Worm (Caenorhabditis elegans): ENCODE measurements around the gene zip-12.

zip-12 gene

ce11 chrIII:12303084-12303483 lies 24.6 kb upstream of the zip-12 start, which contains the start of gene mrp-8:
Gene mrp-8 (minus strand): TSS chrIII:12303184.
- TF ChIP-seq sptf-2 (GFP tag; optimal IDR thresholded peaks at IDR 0.05) (no peak), B0035.1 (tag; optimal IDR thresholded peaks at IDR 0.05) (no peak)

ce11 chrIII:12304805-12305377 lies 22.8 kb upstream of the zip-12 start:
- no peak for TF ChIP-seq Y79H2A.3 (GFP tag; conservative IDR thresholded peaks at IDR 0.05)
- TF ChIP-seq F49E8.2 (tag; optimal IDR thresholded peaks at IDR 0.05; ENCODE audit: insufficient read depth) = no peak
- TF ChIP-seq him-1 (tag; optimal IDR thresholded peaks at IDR 0.05) = no peak
- TF ChIP-seq rpc-1 (optimal IDR thresholded peaks at IDR 0.05) = no peak
- no peak for TF ChIP-seq rpc-1 (tag; optimal IDR thresholded peaks at IDR 0.05)
- TF ChIP-seq cebp-1 (GFP tag; IDR thresholded peaks at IDR 0.05) = peak; percentile 84
- TF ChIP-seq cebp-1 (tag; optimal IDR thresholded peaks at IDR 0.05) = peak; percentile 92
- TF ChIP-seq attf-5 (GFP tag; optimal IDR thresholded peaks at IDR 0.05) = peak; percentile 27
- no peak for TF ChIP-seq snpc-4 (GFP tag; optimal IDR thresholded peaks at IDR 0.05)
- peak in 1 of 4 experiments; percentile 13 for TF ChIP-seq snpc-4 (tag; optimal IDR thresholded peaks at IDR 0.05)

- TF ChIP-seq nhr-80 (tag; optimal IDR thresholded peaks at IDR 0.05) (peak; percentile 70), pbrm-1 (GFP tag; IDR thresholded peaks at IDR 0.05) (no peak)
Observed at ce11 chrIII:12307475-12307874, 20.2 kb upstream of the zip-12 start, which contains the start of gene pqn-92. Gene pqn-92 (plus strand): TSS chrIII:12307781.

ce11 chrIII:12312886-12313285 lies 14.8 kb upstream of the zip-12 start, which contains the start of gene Y75B8A.39:
Gene Y75B8A.39 (plus strand): TSS chrIII:12313186.
- no peak for TF ChIP-seq ekl-4 (GFP tag; IDR thresholded peaks at IDR 0.05)
- TF ChIP-seq attf-6 (GFP tag; IDR thresholded peaks at IDR 0.05) = no peak
- no peak for TF ChIP-seq mes-4 (tag; optimal IDR thresholded peaks at IDR 0.05)
- no peak for TF ChIP-seq cebp-1 (GFP tag; IDR thresholded peaks at IDR 0.05)
- TF ChIP-seq cebp-1 (tag; optimal IDR thresholded peaks at IDR 0.05) = peak; percentile 81
- no peak for TF ChIP-seq die-1 (tag; optimal IDR thresholded peaks at IDR 0.05)
- no peak for TF ChIP-seq lin-26 (GFP tag; IDR thresholded peaks at IDR 0.05)
- TF ChIP-seq F33H1.4 (GFP tag; IDR thresholded peaks at IDR 0.05) = no peak

ce11 chrIII:12315179-12315578 lies 12.5 kb upstream of the zip-12 start, which contains the start of gene Y75B8A.37:
Gene Y75B8A.37 (plus strand): TSS chrIII:12315479.
- TF ChIP-seq xnd-1 (tag; optimal IDR thresholded peaks at IDR 0.05) (no peak), mcd-1 (GFP tag; IDR thresholded peaks at IDR 0.05) (no peak), efl-1 (GFP tag; optimal IDR thresholded peaks at IDR 0.05) (no peak)

ce11 chrIII:12316552-12316951 lies 11.2 kb upstream of the zip-12 start:
- peak; percentile 69 for TF ChIP-seq madf-6 (GFP tag; IDR thresholded peaks at IDR 0.05)
- 0 out of 2 replicates have a peak, but pooled peaks have one; percentile 14 for TF ChIP-seq ceh-91 (GFP tag; IDR thresholded peaks at IDR 0.05)
- TF ChIP-seq madf-8 (GFP tag; conservative IDR thresholded peaks at IDR 0.05) = peak; percentile 66
- TF ChIP-seq dox-1 (GFP tag; IDR thresholded peaks at IDR 0.05) = 0 out of 2 replicates have a peak, but pooled peaks have one; percentile 17
- TF ChIP-seq ztf-18 (tag; optimal IDR thresholded peaks at IDR 0.05) = peak; percentile 85
- peak; percentile 60 for TF ChIP-seq xnd-1 (tag; optimal IDR thresholded peaks at IDR 0.05)

ce11 chrIII:12317492-12317891 lies 10.2 kb upstream of the zip-12 start:
- TF ChIP-seq nhr-80 (tag; optimal IDR thresholded peaks at IDR 0.05) (peak; percentile 77), unc-62 (GFP tag; optimal IDR thresholded peaks at IDR 0.05) (peak; percentile 75), dox-1 (GFP tag; IDR thresholded peaks at IDR 0.05) (peak; percentile 47), lir-1 (GFP tag; conservative IDR thresholded peaks at IDR 0.05) (no peak), cebp-1 (GFP tag; IDR thresholded peaks at IDR 0.05) (peak; percentile 72), cebp-1 (tag; optimal IDR thresholded peaks at IDR 0.05) (peak; percentile 71)
